Worm (Caenorhabditis elegans): ENCODE results near the gene wrt-8.
"Not testable (repeated sequence)": the region's sequence is repeated elsewhere in the genome, so short reads cannot be mapped to it uniquely, and the experiment has no call there.

- TF ChIP-seq klf-2, ref-1 (GFP tag; conservative IDR thresholded peaks at IDR 0.05): not testable (repeated sequence)
These were observed 23.5 kb downstream of the wrt-8 start for ce11 chrV:15320756-15321332.
